Worm (Caenorhabditis elegans) whole organism, midembryonic: ENCODE measurements around the gene cnnm-3.

ENCODE experiments used
- T22C8.4 ChIP-seq: fragments of 200-800 bp; sonication (Bioruptor generic); IDR thresholded peaks from 2 replicates; pipeline ENCODE4 v1.3.6; 2022; ENCODE audit warnings: missing genetic modification characterization, missing compliant biosample characterization
- cog-1 ChIP-seq: sonication (generic microtip); optimal IDR thresholded peaks from 2 replicates; lab custom pipeline; 2016; ENCODE audit warnings: missing genetic modification characterization, missing compliant biosample characterization
- flt-1 ChIP-seq: fragments of 200-800 bp; sonication (Bioruptor generic); IDR thresholded peaks from 2 replicates; pipeline ENCODE4 v1.3.6; 2022; ENCODE audit warnings: missing genetic modification characterization, missing compliant biosample characterization
- med-1 ChIP-seq: sonication (generic microtip); optimal IDR thresholded peaks from 2 replicates; lab custom pipeline; 2017; ENCODE audit warnings: missing genetic modification characterization, mild to moderate bottlenecking, missing compliant biosample characterization, antibody characterized with exemption, missing genetic modification reagents; ENCODE audit not compliant: insufficient read depth
- ref-1 ChIP-seq: fragments of 200-800 bp; sonication (Bioruptor generic); conservative IDR thresholded peaks from 2 replicates; pipeline ENCODE4 v1.3.6; 2022; ENCODE audit warnings: missing genetic modification reagents, missing genetic modification characterization, missing compliant biosample characterization

- no peak for TF ChIP-seq flt-1 (GFP tag; lab: Robert Waterston, UW)
- no peak for TF ChIP-seq med-1
- no peak for TF ChIP-seq ref-1 (GFP tag; lab: Robert Waterston, UW)
- no peak for TF ChIP-seq cog-1 (tag; lab: Kevin White, UChicago)
- no peak for TF ChIP-seq T22C8.4 (GFP tag; lab: Robert Waterston, UW)
These were observed 23.1 kb downstream of the cnnm-3 start for ce11 chrX:3022330-3023088.
